Worm (Caenorhabditis elegans): ENCODE measurements around the gene bus-1.

DNA sequence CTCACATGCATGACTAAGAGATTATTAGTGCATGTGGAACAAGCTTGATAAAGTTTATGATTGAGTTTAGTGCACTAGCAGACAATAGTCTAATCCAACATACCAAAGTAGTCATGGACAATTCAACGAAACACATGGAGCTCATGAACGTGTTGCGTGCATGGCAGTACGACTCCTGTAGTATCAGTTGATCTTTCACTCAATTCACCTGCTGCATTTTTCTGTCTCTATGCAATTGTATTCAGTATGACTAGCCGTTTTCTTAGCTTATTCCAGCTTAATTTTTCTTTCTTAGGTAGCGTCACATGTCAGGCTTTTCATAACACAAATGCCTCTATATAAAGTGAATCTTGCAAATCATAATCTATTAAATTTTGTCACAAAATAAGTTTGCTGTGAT is 21.3 kb downstream of the bus-1 start, which contains the start of gene srx-1:
- no peak for TF ChIP-seq egl-27 (tag; optimal IDR thresholded peaks at IDR 0.05)
- no peak for TF ChIP-seq nhr-25 (tag; optimal IDR thresholded peaks at IDR 0.05)
- TF ChIP-seq ZK546.5 (tag; optimal IDR thresholded peaks at IDR 0.05), result no peak
- TF ChIP-seq ztf-11 (tag; optimal IDR thresholded peaks at IDR 0.05), result no peak
- no peak for TF ChIP-seq lin-39 (tag; optimal IDR thresholded peaks at IDR 0.05)
- no peak for TF ChIP-seq Y55F3AM.14 (GFP tag; optimal IDR thresholded peaks at IDR 0.05)
- TF ChIP-seq skn-1 (tag; optimal IDR thresholded peaks at IDR 0.05), result no peak
- TF ChIP-seq elt-3 (tag; optimal IDR thresholded peaks at IDR 0.05), result no peak
- no peak for TF ChIP-seq elt-1 (tag; optimal IDR thresholded peaks at IDR 0.05)
- no peak for TF ChIP-seq unc-55 (GFP tag; optimal IDR thresholded peaks at IDR 0.05)
- no peak for TF ChIP-seq lin-13 (GFP tag; optimal IDR thresholded peaks at IDR 0.05)

Data from whole organism, L2 larva.